Worm (Caenorhabditis elegans): ENCODE data around the gene rps-27.

The rps-27 gene

DNA sequence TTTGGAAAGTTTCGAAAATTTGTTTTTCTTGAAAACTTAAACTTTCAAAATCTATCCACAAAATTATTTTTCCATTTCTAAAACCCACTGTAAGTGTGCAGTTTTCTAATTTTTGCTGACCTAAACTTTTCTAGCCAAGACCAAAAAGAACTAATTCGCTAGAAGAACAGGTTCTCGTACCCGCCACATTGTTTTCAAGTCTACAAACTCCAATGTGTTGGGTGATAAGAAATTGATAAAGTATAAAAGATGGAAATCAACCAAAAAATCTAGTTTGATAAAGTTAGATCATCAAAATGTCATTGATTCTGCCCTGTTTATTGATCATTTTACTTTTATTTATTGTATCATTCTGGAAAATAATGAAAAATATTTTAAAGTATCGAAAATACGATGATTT is 44.9 kb downstream of the rps-27 start, which contains the start of gene cyp-29A3:
cyp-29A3 (plus strand) TSS at position 269 of the 400 bp plus-strand sequence.
- TF ChIP-seq lin-13 (tag; optimal IDR thresholded peaks at IDR 0.05) (no peak), unc-39 (tag; optimal IDR thresholded peaks at IDR 0.05) (no peak), ceh-39 (tag; optimal IDR thresholded peaks at IDR 0.05) (no peak), mls-2 (tag; optimal IDR thresholded peaks at IDR 0.05) (no peak), ham-2 (GFP tag; optimal IDR thresholded peaks at IDR 0.05) (no peak), M03D4.4 (tag; optimal IDR thresholded peaks at IDR 0.05) (no peak)

DNA sequence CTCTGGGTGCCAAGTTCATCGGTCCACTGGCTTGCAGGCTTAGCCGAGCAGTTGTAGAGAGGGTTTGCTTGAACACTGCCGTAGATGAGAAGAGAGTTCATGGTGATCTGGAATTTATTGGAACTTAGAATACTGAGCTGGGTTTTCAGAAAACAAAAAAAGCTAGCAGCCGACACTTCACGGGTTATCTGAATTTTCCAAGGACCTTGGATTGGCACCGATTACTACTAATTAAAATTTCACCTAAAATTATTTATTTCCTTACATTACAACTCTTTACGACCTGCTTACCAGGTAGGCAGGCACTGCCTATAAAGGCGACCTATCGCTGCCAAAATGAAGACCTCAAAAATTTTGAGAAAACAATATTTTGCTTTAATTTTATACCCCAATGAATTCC is 47.9 kb downstream of the rps-27 start, which contains the start of gene srt-52:
srt-52 (minus strand) TSS at position 101 of the 400 bp plus-strand sequence.
- TF ChIP-seq nhr-12 (tag; optimal IDR thresholded peaks at IDR 0.05) = no peak
- no peak for TF ChIP-seq unc-120 (tag; optimal IDR thresholded peaks at IDR 0.05; ENCODE audit: poor library complexity, severe bottlenecking)
- no peak for TF ChIP-seq sptf-1 (tag; optimal IDR thresholded peaks at IDR 0.05)
- TF ChIP-seq nhr-2 (tag; optimal IDR thresholded peaks at IDR 0.05) = no peak
- TF ChIP-seq elt-1 (tag; optimal IDR thresholded peaks at IDR 0.05; ENCODE audit: borderline replicate concordance, insufficient read depth) = no peak
- TF ChIP-seq snpc-4 (tag; optimal IDR thresholded peaks at IDR 0.05) = no peak

Measured in whole organism, mixed stage, embryonic.